Worm (Caenorhabditis elegans) whole organism, L2 larva: ENCODE measurements around the gene B0001.7.

Experiments used
- R02D3.7 ChIP-seq: fragments of 150-350 bp; optimal IDR thresholded peaks from 2 replicates; lab custom pipeline; 2014; ENCODE audit warnings: missing biosample characterization, missing genetic modification characterization
- Y55F3AM.14 ChIP-seq: fragments of 200-800 bp; sonication (Bioruptor generic); optimal IDR thresholded peaks from 2 replicates; lab custom pipeline; 2018; ENCODE audit warnings: mild to moderate bottlenecking, missing genetic modification characterization, missing compliant biosample characterization
- blmp-1 ChIP-seq: sonication (generic microtip); optimal IDR thresholded peaks from 2 replicates; lab custom pipeline; 2017; ENCODE audit warnings: missing genetic modification characterization, mild to moderate bottlenecking, missing compliant biosample characterization, antibody characterized with exemption, moderate library complexity; ENCODE audit not compliant: insufficient read depth
- ceh-82 ChIP-seq: fragments of 150-350 bp; optimal IDR thresholded peaks from 2 replicates; lab custom pipeline; 2014; ENCODE audit warnings: missing biosample characterization, missing genetic modification characterization
- egl-27 ChIP-seq: sonication (generic microtip); optimal IDR thresholded peaks from 3 replicates; lab custom pipeline; 2017; ENCODE audit warnings: missing biosample characterization, missing genetic modification reagents, missing genetic modification characterization
- elt-1 ChIP-seq: fragments of 150-350 bp; optimal IDR thresholded peaks from 2 replicates; lab custom pipeline; 2014; ENCODE audit warnings: missing biosample characterization, missing genetic modification characterization
- lsy-2 ChIP-seq, 2 experiments: fragments of 150-350 bp in 1 of 2; sonication (generic microtip) in 1 of 2; optimal IDR thresholded peaks; 2 replicates each; lab custom pipeline; 2014 to 2017; ENCODE audit warnings: missing biosample characterization in 2 of 2, missing genetic modification characterization in 2 of 2
- nhr-237 ChIP-seq: fragments of 150-350 bp; optimal IDR thresholded peaks from 2 replicates; lab custom pipeline; 2014; ENCODE audit warnings: missing biosample characterization, missing genetic modification characterization
- nhr-25 ChIP-seq: fragments of 150-350 bp; sonication (generic microtip); optimal IDR thresholded peaks from 3 replicates; lab custom pipeline; 2014; ENCODE audit warnings: missing biosample characterization, missing genetic modification characterization
- unc-39 ChIP-seq: fragments of 150-350 bp; optimal IDR thresholded peaks from 2 replicates; lab custom pipeline; 2014; ENCODE audit warnings: missing biosample characterization, missing genetic modification characterization
- unc-62 ChIP-seq: fragments of 150-350 bp; optimal IDR thresholded peaks from 2 replicates; lab custom pipeline; 2014; ENCODE audit warnings: missing biosample characterization, missing genetic modification reagents, missing genetic modification characterization
- ztf-1 ChIP-seq: fragments of 200-800 bp; sonication (Bioruptor generic); conservative IDR thresholded peaks from 2 replicates; pipeline ENCODE4 v1.3.6; 2022; ENCODE audit warnings: missing genetic modification characterization, missing compliant biosample characterization

DNA sequence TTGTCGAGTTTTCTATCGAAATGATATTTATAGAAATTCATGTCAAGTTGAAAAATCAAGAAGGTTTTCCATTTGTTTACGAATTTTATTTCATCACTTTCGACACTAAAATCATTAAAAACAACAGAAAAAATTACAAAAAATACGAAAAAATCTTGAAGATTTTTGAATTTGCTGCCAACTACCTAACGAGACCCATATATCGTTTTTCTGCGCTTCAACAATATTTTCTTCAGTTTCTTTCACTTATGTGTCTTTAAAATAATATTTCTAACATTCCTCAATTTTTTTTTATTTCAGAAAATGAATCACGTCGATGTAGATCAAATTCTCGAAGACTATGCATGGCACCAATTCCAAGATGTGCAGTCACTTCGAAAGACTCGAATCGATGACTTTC, 24.8 kb downstream of the B0001.7 start, which contains the start of gene lin-24:
- TF ChIP-seq nhr-25 (tag; lab: Kevin White, UChicago) = no peak
- TF ChIP-seq unc-62 (GFP tag; lab: Kevin White, UChicago) = no peak
- no peak for TF ChIP-seq nhr-237 (tag; lab: Kevin White, UChicago)
- no peak for TF ChIP-seq lsy-2 (tag; optimal IDR thresholded peaks at IDR 0.05; lab: Kevin White, UChicago)
- TF ChIP-seq elt-1 = no peak
- TF ChIP-seq Y55F3AM.14 (GFP tag; lab: Kevin White, UChicago) = no peak
- TF ChIP-seq blmp-1 (tag; lab: Kevin White, UChicago) = no peak
- TF ChIP-seq unc-39 (tag; lab: Kevin White, UChicago) = no peak
- no peak for TF ChIP-seq ceh-82 (tag; lab: Kevin White, UChicago)
- no peak for TF ChIP-seq ztf-1 (GFP tag; lab: Robert Waterston, UW)
- no peak for TF ChIP-seq egl-27
- TF ChIP-seq R02D3.7 = no peak
